Fruit fly (Drosophila melanogaster) Kc167 (cell line): Measurements from ENCODE around the gene ewg.

Experiments
- Myc ChIP-seq: fragments of >200 bp; optimal IDR thresholded peaks from 2 replicates; lab custom pipeline; 2017; ENCODE audit warnings: missing external identifiers
- Sin3A ChIP-seq: fragments of >200 bp; optimal IDR thresholded peaks from 2 replicates; lab custom pipeline; 2018; ENCODE audit warnings: missing external identifiers
- h ChIP-seq: fragments of >200 bp; optimal IDR thresholded peaks from 3 replicates; lab custom pipeline; 2018; ENCODE audit warnings: missing external identifiers
- insv ChIP-seq: fragments of >200 bp; optimal IDR thresholded peaks from 3 replicates; lab custom pipeline; 2018; ENCODE audit warnings: missing external identifiers
- psq ChIP-seq: fragments of >200 bp; optimal IDR thresholded peaks from 2 replicates; lab custom pipeline; 2017; ENCODE audit warnings: missing external identifiers
- ttk ChIP-seq: sonication (Bioruptor generic); optimal IDR thresholded peaks from 2 replicates; lab custom pipeline; 2017; ENCODE audit warnings: missing external identifiers

DNA sequence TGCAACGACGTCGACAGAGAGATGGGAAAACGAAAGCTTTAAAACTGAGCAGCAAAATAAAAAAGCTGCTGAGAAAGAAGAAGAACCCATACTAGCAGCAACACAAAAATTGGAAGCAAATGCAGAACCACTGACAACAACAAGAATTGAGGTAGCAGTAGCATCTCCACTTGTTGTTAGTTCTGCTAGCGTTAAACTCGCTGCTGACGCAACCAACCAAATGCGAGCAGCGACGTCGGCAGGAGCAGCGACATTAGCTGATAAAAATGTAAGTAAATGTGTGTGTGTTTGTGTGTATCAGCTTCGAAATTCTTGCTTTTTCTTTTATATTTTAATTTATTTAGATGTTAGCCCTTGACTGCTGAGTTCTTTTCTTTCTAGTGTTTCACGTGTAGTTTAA, 32.2 kb downstream of the ewg start:
- TF ChIP-seq insv (no peak), Myc (no peak), ttk (lab: Kevin White, UChicago) (no peak), h (lab: Kevin White, UChicago) (no peak), psq (lab: Kevin White, UChicago) (no peak), Sin3A (lab: Kevin White, UChicago) (no peak)
